Worm (Caenorhabditis elegans): ENCODE results near the gene exos-8.

The exos-8 gene

ce11 chrII:6708980-6709379, 32.5 kb upstream of the exos-8 start:
- TF ChIP-seq nhr-11 (tag; optimal IDR thresholded peaks at IDR 0.05) (no peak), mef-2 (tag; optimal IDR thresholded peaks at IDR 0.05) (no peak), snu-23 (GFP tag; optimal IDR thresholded peaks at IDR 0.05) (peak; percentile 58), sox-4 (tag; optimal IDR thresholded peaks at IDR 0.05) (no peak), vab-15 (tag; optimal IDR thresholded peaks at IDR 0.05) (no peak), swsn-7 (tag; optimal IDR thresholded peaks at IDR 0.05) (peak; percentile 40), lsy-2 (tag; optimal IDR thresholded peaks at IDR 0.05) (peak; percentile 9 to 66), C34B4.2 (tag; optimal IDR thresholded peaks at IDR 0.05) (no peak), nhr-237 (tag; optimal IDR thresholded peaks at IDR 0.05) (no peak), efl-3 (GFP tag; optimal IDR thresholded peaks at IDR 0.05) (no peak), C16A3.4 (tag; optimal IDR thresholded peaks at IDR 0.05) (peak; percentile 23), pax-3 (tag; optimal IDR thresholded peaks at IDR 0.05) (no peak), nhr-47 (tag; optimal IDR thresholded peaks at IDR 0.05) (peak; percentile 29), snpc-4 (tag; optimal IDR thresholded peaks at IDR 0.05) (no peak), dsc-1 (tag; optimal IDR thresholded peaks at IDR 0.05) (peak; percentile 14), nhr-77 (tag; optimal IDR thresholded peaks at IDR 0.05) (no peak), lin-35 (GFP tag; optimal IDR thresholded peaks at IDR 0.05) (peak in 1 of 2 experiments; percentile 18), nhr-84 (tag; optimal IDR thresholded peaks at IDR 0.05) (no peak), ceh-82 (tag; optimal IDR thresholded peaks at IDR 0.05) (peak in 2 of 3 experiments; percentile 33 to 57), tlp-1 (tag; optimal IDR thresholded peaks at IDR 0.05) (no peak), xbp-1 (tag; optimal IDR thresholded peaks at IDR 0.05) (peak; percentile 14), nhr-12 (tag; optimal IDR thresholded peaks at IDR 0.05) (no peak), fkh-10 (GFP tag; optimal IDR thresholded peaks at IDR 0.05) (peak; percentile 8), hpl-2 (GFP tag; optimal IDR thresholded peaks at IDR 0.05) (no peak), zag-1 (tag; optimal IDR thresholded peaks at IDR 0.05) (no peak), aha-1 (tag; optimal IDR thresholded peaks at IDR 0.05) (no peak), mab-9 (GFP tag; IDR thresholded peaks at IDR 0.05) (no peak), isw-1 (GFP tag; IDR thresholded peaks at IDR 0.05) (0 out of 2 replicates have a peak, but pooled peaks have one; percentile 19), elt-3 (tag; optimal IDR thresholded peaks at IDR 0.05) (no peak), egl-13 (tag; optimal IDR thresholded peaks at IDR 0.05) (no peak), lin-39 (tag; optimal IDR thresholded peaks at IDR 0.05) (no peak), ama-1 (optimal IDR thresholded peaks at IDR 0.05) (no peak), ceh-90 (tag; optimal IDR thresholded peaks at IDR 0.05) (no peak), nhr-71 (tag; optimal IDR thresholded peaks at IDR 0.05) (peak; percentile 62), aly-2 (tag; optimal IDR thresholded peaks at IDR 0.05) (no peak), ets-5 (GFP tag; IDR thresholded peaks at IDR 0.05) (no peak), skn-1 (tag; optimal IDR thresholded peaks at IDR 0.05) (no peak), nhr-90 (tag; optimal IDR thresholded peaks at IDR 0.05; ENCODE audit: poor library complexity) (no peak), nhr-85 (tag) (no peak), ztf-11 (tag; optimal IDR thresholded peaks at IDR 0.05) (no peak), dpl-1 (GFP tag; optimal IDR thresholded peaks at IDR 0.05) (peak in 1 of 3 experiments; percentile 13), ceh-63 (GFP tag; optimal IDR thresholded peaks at IDR 0.05) (no peak), irx-1 (tag; optimal IDR thresholded peaks at IDR 0.05) (no peak), nhr-19 (GFP tag; conservative IDR thresholded peaks at IDR 0.05) (peak; percentile 32; the same call in 1 of the 2 replicates), lin-15B (tag; optimal IDR thresholded peaks at IDR 0.05) (no peak), lin-13 (GFP tag; optimal IDR thresholded peaks at IDR 0.05) (no peak), F16B12.6 (tag; optimal IDR thresholded peaks at IDR 0.05) (no peak), ces-1 (GFP tag; optimal IDR thresholded peaks at IDR 0.05) (no peak), sup-37 (GFP tag; optimal IDR thresholded peaks at IDR 0.05) (no peak), unc-130 (tag; optimal IDR thresholded peaks at IDR 0.05) (no peak), mep-1 (tag; optimal IDR thresholded peaks at IDR 0.05) (peak; percentile 40), C04F5.9 (tag; optimal IDR thresholded peaks at IDR 0.05) (no peak), unc-98 (GFP tag; IDR thresholded peaks at IDR 0.05) (no peak), jun-1 (tag; optimal IDR thresholded peaks at IDR 0.05) (no peak), zip-4 (GFP tag; optimal IDR thresholded peaks at IDR 0.05) (no peak)

Data from whole organism, L1 larva.